Worm (Caenorhabditis elegans) whole organism, L3 larva: Measurements from ENCODE around the gene E01G6.2.

Experiments
- aly-2 ChIP-seq: fragments of 150-350 bp; optimal IDR thresholded peaks from 2 replicates; lab custom pipeline; 2014; ENCODE audit warnings: missing biosample characterization, missing genetic modification characterization
- egl-27 ChIP-seq: sonication (generic microtip); optimal IDR thresholded peaks from 4 replicates; lab custom pipeline; 2017; ENCODE audit warnings: missing biosample characterization, missing genetic modification reagents, missing genetic modification characterization
- lin-15B ChIP-seq: fragments of 150-350 bp; optimal IDR thresholded peaks from 2 replicates; lab custom pipeline; 2014; ENCODE audit warnings: missing biosample characterization, missing genetic modification characterization
- lin-39 ChIP-seq: fragments of 150-350 bp; optimal IDR thresholded peaks from 2 replicates; lab custom pipeline; 2018; ENCODE audit warnings: missing biosample characterization, missing genetic modification reagents, missing genetic modification characterization
- mdl-1 ChIP-seq: fragments of 150-350 bp; optimal IDR thresholded peaks from 2 replicates; lab custom pipeline; 2014; ENCODE audit warnings: missing biosample characterization, missing genetic modification characterization
- nhr-237 ChIP-seq: fragments of 150-350 bp; optimal IDR thresholded peaks from 2 replicates; lab custom pipeline; 2014; ENCODE audit warnings: missing biosample characterization, missing genetic modification characterization
- nhr-76 ChIP-seq: fragments of 150-350 bp; sonication (generic microtip); optimal IDR thresholded peaks from 5 replicates; lab custom pipeline; 2014; ENCODE audit warnings: missing biosample characterization, missing genetic modification characterization
- unc-39 ChIP-seq: sonication (generic microtip); optimal IDR thresholded peaks from 4 replicates; lab custom pipeline; 2017; ENCODE audit warnings: missing biosample characterization, missing genetic modification characterization
- unc-62 ChIP-seq: fragments of 150-350 bp; sonication (generic microtip); optimal IDR thresholded peaks from 4 replicates; lab custom pipeline; 2014; ENCODE audit warnings: missing biosample characterization, missing genetic modification reagents, missing genetic modification characterization
- zag-1 ChIP-seq: fragments of 150-350 bp; optimal IDR thresholded peaks from 2 replicates; lab custom pipeline; 2014; ENCODE audit warnings: missing biosample characterization, missing genetic modification characterization
- ztf-11 ChIP-seq: fragments of 150-350 bp; optimal IDR thresholded peaks from 2 replicates; lab custom pipeline; 2014; ENCODE audit warnings: missing biosample characterization, missing genetic modification characterization

DNA sequence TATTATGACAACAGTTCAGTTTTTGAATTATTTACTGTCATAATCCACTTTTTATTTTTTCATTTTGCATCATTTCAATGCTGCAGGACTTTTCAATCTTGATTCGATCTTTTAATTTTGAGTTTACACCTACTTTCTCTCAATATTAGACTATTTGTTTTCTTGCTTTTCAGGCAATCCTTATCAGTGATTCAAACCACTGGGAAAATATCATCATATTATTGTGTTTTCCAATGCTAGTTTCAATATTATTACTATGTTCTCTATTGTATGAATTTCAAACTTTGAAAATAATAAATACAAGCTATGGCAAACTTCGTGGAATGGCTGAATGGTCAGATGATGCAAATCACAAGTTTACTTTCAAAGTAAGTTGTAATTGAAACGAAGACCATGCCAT is 37.0 kb upstream of the E01G6.2 start, which contains the start of gene cest-8:
- TF ChIP-seq lin-39 (tag; lab: Kevin White, UChicago) (no peak), unc-39 (tag; lab: Kevin White, UChicago) (no peak), zag-1 (tag; lab: Kevin White, UChicago) (no peak), mdl-1 (tag; lab: Kevin White, UChicago) (no peak), unc-62 (GFP tag; lab: Kevin White, UChicago) (no peak), aly-2 (tag; lab: Kevin White, UChicago) (no peak), nhr-76 (no peak), ztf-11 (no peak), lin-15B (no peak), nhr-237 (no peak), egl-27 (tag; lab: Kevin White, UChicago) (no peak)
